Fruit fly (Drosophila melanogaster) whole organism, embryonic: ENCODE results near the gene NdufA3.

Source experiments
- B-H1 ChIP-seq: fragments of 200-800 bp; sonication (Bioruptor generic); IDR thresholded peaks from 3 replicates; pipeline ENCODE4 v1.3.6; 2022; ENCODE audit warnings: missing biosample characterization, missing genetic modification characterization
- B-H2 ChIP-seq: fragments of 200-800 bp; sonication (Bioruptor generic); optimal IDR thresholded peaks from 2 replicates; lab custom pipeline; 2018; ENCODE audit warnings: missing biosample characterization, mild to moderate bottlenecking, missing genetic modification characterization
- CG11560 ChIP-seq: fragments of 200-800 bp; sonication (Bioruptor generic); IDR thresholded peaks from 3 replicates; pipeline ENCODE4 v1.3.6; 2022; ENCODE audit warnings: missing biosample characterization, missing genetic modification characterization
- CG11696 ChIP-seq: fragments of 200-800 bp; sonication (Bioruptor generic); IDR thresholded peaks from 2 replicates; pipeline ENCODE4 v1.3.6; 2022; ENCODE audit warnings: missing biosample characterization, missing genetic modification characterization
- CG12391 ChIP-seq: fragments of 200-800 bp; sonication (Bioruptor generic); optimal IDR thresholded peaks from 3 replicates; lab custom pipeline; 2018; ENCODE audit warnings: missing biosample characterization, mild to moderate bottlenecking, missing genetic modification characterization, moderate library complexity
- CG13287 ChIP-seq: fragments of 200-800 bp; sonication (Bioruptor generic); IDR thresholded peaks from 2 replicates; pipeline ENCODE4 v1.3.6; 2022; ENCODE audit warnings: missing biosample characterization, missing genetic modification characterization; ENCODE audit not compliant: partially characterized antibody
- CG13894 ChIP-seq: fragments of 200-800 bp; sonication (Bioruptor generic); optimal IDR thresholded peaks from 3 replicates; lab custom pipeline; 2018; ENCODE audit warnings: missing biosample characterization, mild to moderate bottlenecking, missing genetic modification characterization, moderate library complexity
- CG14441 ChIP-seq: fragments of 200-800 bp; sonication (Bioruptor generic); IDR thresholded peaks from 2 replicates; pipeline ENCODE4 v1.3.6; 2022; ENCODE audit warnings: missing biosample characterization, missing genetic modification characterization
- CG1603 ChIP-seq: fragments of 200-800 bp; sonication (Bioruptor generic); optimal IDR thresholded peaks from 2 replicates; lab custom pipeline; 2019; ENCODE audit warnings: missing biosample characterization, mild to moderate bottlenecking, missing genetic modification characterization, moderate library complexity
- CG1647 ChIP-seq: fragments of 200-800 bp; sonication (Bioruptor generic); optimal IDR thresholded peaks from 3 replicates; lab custom pipeline; 2016; ENCODE audit warnings: missing biosample characterization, missing genetic modification characterization
- CG17568 ChIP-seq: fragments of 200-800 bp; sonication (Bioruptor generic); optimal IDR thresholded peaks from 2 replicates; lab custom pipeline; 2018; ENCODE audit warnings: missing biosample characterization, mild to moderate bottlenecking, missing genetic modification characterization, moderate library complexity
- CG17612 ChIP-seq: fragments of 200-800 bp; sonication (Bioruptor generic); IDR thresholded peaks from 2 replicates; pipeline ENCODE4 v1.3.6; 2022; ENCODE audit warnings: missing biosample characterization, missing genetic modification characterization
- CG2129 ChIP-seq: fragments of 200-800 bp; sonication (Bioruptor generic); IDR thresholded peaks from 2 replicates; pipeline ENCODE4 v1.3.6; 2022; ENCODE audit warnings: missing biosample characterization, missing genetic modification characterization; ENCODE audit not compliant: partially characterized antibody
- CG2889 ChIP-seq: fragments of 200-800 bp; sonication (Bioruptor generic); IDR thresholded peaks from 3 replicates; pipeline ENCODE4 v1.3.6; 2022; ENCODE audit warnings: missing biosample characterization, missing genetic modification characterization
- CG30403 ChIP-seq: fragments of 200-800 bp; sonication (Bioruptor generic); optimal IDR thresholded peaks from 3 replicates; lab custom pipeline; 2016; ENCODE audit warnings: missing biosample characterization, missing genetic modification characterization
- CG32772 ChIP-seq: fragments of 200-800 bp; sonication (Bioruptor generic); IDR thresholded peaks from 2 replicates; pipeline ENCODE4 v1.3.6; 2022; ENCODE audit warnings: missing biosample characterization, missing genetic modification characterization
- CG3847 ChIP-seq: fragments of 200-800 bp; sonication (Bioruptor generic); IDR thresholded peaks from 2 replicates; pipeline ENCODE4 v1.3.6; 2022; ENCODE audit warnings: missing biosample characterization, missing genetic modification characterization
- CG4730 ChIP-seq: fragments of 200-800 bp; sonication (Bioruptor generic); IDR thresholded peaks from 2 replicates; pipeline ENCODE4 v1.3.6; 2022; ENCODE audit warnings: missing biosample characterization, missing genetic modification characterization
- CG6683 ChIP-seq: fragments of 200-800 bp; sonication (Bioruptor generic); optimal IDR thresholded peaks from 2 replicates; lab custom pipeline; 2017; ENCODE audit warnings: missing biosample characterization, mild to moderate bottlenecking, missing genetic modification characterization, missing genetic modification reagents
- CG9876 ChIP-seq: fragments of 200-800 bp; sonication (Bioruptor generic); optimal IDR thresholded peaks from 2 replicates; lab custom pipeline; 2016; ENCODE audit warnings: missing biosample characterization, missing genetic modification characterization
- Dref ChIP-seq: fragments of 200-800 bp; sonication (Bioruptor generic); IDR thresholded peaks from 2 replicates; pipeline ENCODE4 v1.3.6; 2022; ENCODE audit warnings: missing biosample characterization, missing genetic modification characterization
- E2f2 ChIP-seq: fragments of 200-800 bp; sonication (Bioruptor generic); IDR thresholded peaks from 2 replicates; pipeline ENCODE4 v1.3.6; 2022; ENCODE audit warnings: missing biosample characterization, missing genetic modification characterization
- Fer2 ChIP-seq: fragments of 200-800 bp; sonication (Bioruptor generic); optimal IDR thresholded peaks from 2 replicates; lab custom pipeline; 2018; ENCODE audit warnings: missing biosample characterization, mild to moderate bottlenecking, missing genetic modification characterization, moderate library complexity
- Gsc ChIP-seq: fragments of 200-800 bp; sonication (Bioruptor generic); IDR thresholded peaks from 2 replicates; pipeline ENCODE4 v1.3.6; 2022; ENCODE audit warnings: missing biosample characterization, missing genetic modification characterization
- Hmr ChIP-seq: fragments of 200-800 bp; sonication (Bioruptor generic); optimal IDR thresholded peaks from 3 replicates; lab custom pipeline; 2017; ENCODE audit warnings: mild to moderate bottlenecking, missing biosample characterization, missing genetic modification reagents, missing genetic modification characterization
- Hr78 ChIP-seq, 2 experiments: fragments of 200-800 bp in 1 of 2; fragments of >200 bp in 1 of 2; sonication (Bioruptor generic) in 1 of 2; optimal IDR thresholded peaks; 2 replicates each; lab custom pipeline; 2017 to 2019; ENCODE audit warnings: missing biosample characterization in 2 of 2, missing genetic modification characterization in 2 of 2, mild to moderate bottlenecking in 1 of 2, moderate library complexity in 1 of 2
- Jarid2 ChIP-seq: fragments of 200-800 bp; sonication (Bioruptor generic); optimal IDR thresholded peaks from 3 replicates; lab custom pipeline; 2017; ENCODE audit warnings: mild to moderate bottlenecking, missing biosample characterization, missing genetic modification reagents, missing genetic modification characterization
- NFAT ChIP-seq: fragments of 200-800 bp; sonication (Bioruptor generic); IDR thresholded peaks from 2 replicates; pipeline ENCODE4 v1.3.6; 2022; ENCODE audit warnings: missing biosample characterization, missing genetic modification characterization
- Pdp1 ChIP-seq, 2 experiments: fragments of 200-800 bp; sonication (Bioruptor generic); optimal IDR thresholded peaks; 3 replicates each; lab custom pipeline; 2016; ENCODE audit warnings: missing biosample characterization in 2 of 2, missing genetic modification characterization in 2 of 2, mild to moderate bottlenecking in 1 of 2, moderate library complexity in 1 of 2
- Xrp1 ChIP-seq: fragments of 200-800 bp; sonication (Bioruptor generic); IDR thresholded peaks from 2 replicates; pipeline ENCODE4 v1.3.6; 2022; ENCODE audit warnings: missing biosample characterization, missing genetic modification characterization
- cad ChIP-seq: fragments of >200 bp; optimal IDR thresholded peaks from 2 replicates; lab custom pipeline; 2017; ENCODE audit warnings: missing biosample characterization, missing genetic modification characterization
- ci ChIP-seq: fragments of 200-800 bp; sonication (Bioruptor generic); IDR thresholded peaks from 3 replicates; pipeline ENCODE4 v1.3.6; 2022; ENCODE audit warnings: missing biosample characterization, missing genetic modification characterization
- ems ChIP-seq: fragments of 200-800 bp; sonication (Bioruptor generic); optimal IDR thresholded peaks from 3 replicates; lab custom pipeline; 2016; ENCODE audit warnings: missing biosample characterization, missing genetic modification characterization
- gro ChIP-seq: fragments of 200-800 bp; sonication (Bioruptor generic); optimal IDR thresholded peaks from 2 replicates; lab custom pipeline; 2016; ENCODE audit warnings: missing biosample characterization, missing genetic modification characterization
- insv ChIP-seq, 2 experiments: fragments of 200-800 bp; sonication (Bioruptor generic); optimal IDR thresholded peaks; 3 replicates each; lab custom pipeline; 2016 to 2018; ENCODE audit warnings: missing biosample characterization in 2 of 2, missing genetic modification characterization in 2 of 2
- jigr1 ChIP-seq: fragments of 200-800 bp; sonication (Bioruptor generic); IDR thresholded peaks from 3 replicates; pipeline ENCODE4 v1.3.6; 2022; ENCODE audit warnings: missing biosample characterization, missing genetic modification characterization
- ken ChIP-seq: fragments of 200-800 bp; sonication (Bioruptor generic); IDR thresholded peaks from 3 replicates; pipeline ENCODE4 v1.3.6; 2022; ENCODE audit warnings: missing biosample characterization, missing genetic modification characterization
- klu ChIP-seq: fragments of 200-800 bp; sonication (Bioruptor generic); IDR thresholded peaks from 2 replicates; pipeline ENCODE4 v1.3.6; 2022; ENCODE audit warnings: missing biosample characterization, missing genetic modification characterization
- knrl ChIP-seq: fragments of 200-800 bp; sonication (Bioruptor generic); IDR thresholded peaks from 3 replicates; pipeline ENCODE4 v1.3.6; 2022; ENCODE audit warnings: missing biosample characterization, missing genetic modification characterization; ENCODE audit not compliant: partially characterized antibody
- mirr ChIP-seq: fragments of 200-800 bp; sonication (Bioruptor generic); optimal IDR thresholded peaks from 3 replicates; lab custom pipeline; 2018; ENCODE audit warnings: missing biosample characterization, mild to moderate bottlenecking, missing genetic modification characterization
- nerfin-2 ChIP-seq: fragments of 200-800 bp; sonication (Bioruptor generic); IDR thresholded peaks from 2 replicates; pipeline ENCODE4 v1.3.6; 2022; ENCODE audit warnings: missing biosample characterization, missing genetic modification characterization; ENCODE audit not compliant: partially characterized antibody
- phol ChIP-seq: fragments of 200-800 bp; sonication (Bioruptor generic); optimal IDR thresholded peaks from 3 replicates; lab custom pipeline; 2018; ENCODE audit warnings: missing biosample characterization, mild to moderate bottlenecking, missing genetic modification characterization, moderate library complexity
- psq ChIP-seq: fragments of 200-800 bp; sonication (Bioruptor generic); optimal IDR thresholded peaks from 2 replicates; lab custom pipeline; 2017; ENCODE audit warnings: missing biosample characterization, missing genetic modification characterization
- scrt ChIP-seq: fragments of 200-800 bp; sonication (Bioruptor generic); optimal IDR thresholded peaks from 2 replicates; lab custom pipeline; 2018; ENCODE audit warnings: missing biosample characterization, mild to moderate bottlenecking, missing genetic modification characterization, moderate library complexity
- ssp ChIP-seq: fragments of 200-800 bp; sonication (Bioruptor generic); IDR thresholded peaks from 2 replicates; pipeline ENCODE4 v1.3.6; 2022; ENCODE audit warnings: missing biosample characterization, missing genetic modification characterization
- sug ChIP-seq: fragments of 200-800 bp; optimal IDR thresholded peaks from 2 replicates; lab custom pipeline; 2019; ENCODE audit warnings: missing biosample characterization, mild to moderate bottlenecking, missing genetic modification characterization, moderate library complexity
- tll ChIP-seq, 2 experiments: fragments of 200-800 bp in 1 of 2; fragments of >200 bp in 1 of 2; sonication (Bioruptor generic) in 1 of 2; optimal IDR thresholded peaks; 2 replicates each; lab custom pipeline; 2017 to 2019; ENCODE audit warnings: missing biosample characterization in 2 of 2, missing genetic modification characterization in 2 of 2, mild to moderate bottlenecking in 1 of 2, moderate library complexity in 1 of 2
- wdn ChIP-seq: fragments of 200-800 bp; sonication (Bioruptor generic); IDR thresholded peaks from 2 replicates; pipeline ENCODE4 v1.3.6; 2022; ENCODE audit warnings: missing biosample characterization, missing genetic modification characterization
- z ChIP-seq: fragments of 200-800 bp; sonication (Bioruptor generic); IDR thresholded peaks from 3 replicates; pipeline ENCODE4 v1.3.6; 2022; ENCODE audit warnings: missing biosample characterization, missing genetic modification characterization
- zen2 ChIP-seq: fragments of 200-800 bp; sonication (Bioruptor generic); IDR thresholded peaks from 3 replicates; pipeline ENCODE4 v1.3.6; 2022; ENCODE audit warnings: missing biosample characterization, missing genetic modification characterization; ENCODE audit not compliant: partially characterized antibody

Gene NdufA3

DNA sequence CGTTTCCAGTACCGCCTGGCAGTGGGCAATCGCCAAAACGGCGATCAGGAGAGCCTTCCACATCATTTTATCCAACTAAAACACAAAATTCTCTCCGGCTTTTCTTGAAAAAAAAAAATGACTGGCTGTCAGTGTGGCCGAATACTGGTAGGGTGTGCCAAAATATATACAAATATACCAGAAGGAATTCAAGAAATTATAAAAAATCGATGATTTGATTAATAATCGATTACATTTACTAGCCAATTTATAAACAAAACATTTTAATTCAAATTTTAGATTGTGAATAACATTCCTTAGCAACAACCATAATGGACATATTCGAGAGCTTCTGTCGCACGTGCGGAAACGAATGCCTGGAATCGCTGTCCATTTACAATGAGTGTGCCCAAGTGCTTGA is 1.5 kb downstream of the NdufA3 start, which contains the start of the genes Ost48 and Dlip1 (continued):
- no peak for TF ChIP-seq CG14441 (GFP tag; lab: Robert Waterston, UW)
- no peak for TF ChIP-seq klu
- TF ChIP-seq nerfin-2, result no peak
- no peak for TF ChIP-seq CG1647
- no peak for TF ChIP-seq ems (GFP tag; lab: Kevin White, UChicago)
- TF ChIP-seq zen2, result no peak
- TF ChIP-seq CG13894 (tag; lab: Kevin White, UChicago), result no peak
- no peak for TF ChIP-seq ssp (GFP tag; lab: Robert Waterston, UW)
- no peak; the same call in 2 of the 3 replicates for TF ChIP-seq knrl (GFP tag; lab: Robert Waterston, UW)
- TF ChIP-seq phol (tag; lab: Kevin White, UChicago), result peak; percentile 36
- TF ChIP-seq CG17568, result peak; percentile 49
- no peak for TF ChIP-seq Gsc (GFP tag; lab: Robert Waterston, UW)
- TF ChIP-seq CG32772 (GFP tag; lab: Robert Waterston, UW), result peak; percentile 45; the same call in 1 of the 2 replicates
- peak; percentile 61; the same call in 1 of the 2 replicates for TF ChIP-seq CG13287 (GFP tag; lab: Robert Waterston, UW)
- no peak for TF ChIP-seq CG4730 (GFP tag; lab: Robert Waterston, UW)
- TF ChIP-seq Hr78 (GFP tag; optimal IDR thresholded peaks at IDR 0.05; lab: Kevin White, UChicago), result no peak
- TF ChIP-seq B-H2 (GFP tag; lab: Kevin White, UChicago), result no peak
- TF ChIP-seq ken (GFP tag; lab: Robert Waterston, UW), result no peak
- no peak for TF ChIP-seq z (GFP tag; lab: Robert Waterston, UW)
- TF ChIP-seq psq (GFP tag; lab: Kevin White, UChicago), result no peak
- no peak for TF ChIP-seq mirr (GFP tag; lab: Kevin White, UChicago)
- no peak for TF ChIP-seq CG17612 (GFP tag; lab: Robert Waterston, UW)
- no peak for TF ChIP-seq sug
- no peak for TF ChIP-seq jigr1 (GFP tag; lab: Robert Waterston, UW)
- TF ChIP-seq CG2129 (GFP tag; lab: Robert Waterston, UW), result no peak
- TF ChIP-seq Xrp1 (GFP tag; lab: Robert Waterston, UW), result no peak
- no peak for TF ChIP-seq CG30403 (GFP tag; lab: Kevin White, UChicago)
- no peak for TF ChIP-seq CG12391 (tag; lab: Kevin White, UChicago)

DNA sequence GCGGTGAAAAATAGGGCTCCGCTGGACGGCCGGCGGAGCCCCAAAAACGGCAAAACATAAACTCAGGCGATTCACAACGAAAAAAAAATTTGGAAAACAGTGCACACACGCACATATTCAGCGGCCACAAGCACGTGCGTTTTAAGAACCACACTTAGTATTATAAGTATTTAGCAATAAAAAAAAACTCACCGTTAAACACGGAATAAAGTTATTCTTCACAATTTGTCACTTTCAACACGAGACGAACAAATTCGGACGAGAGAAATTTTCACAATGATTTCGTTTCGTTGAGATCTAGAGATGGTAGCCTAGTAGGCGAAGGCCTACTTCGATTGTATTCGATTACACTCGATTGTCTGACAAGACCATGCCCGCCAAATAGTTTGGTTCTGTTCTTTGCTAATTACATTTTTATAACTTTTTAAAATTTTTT is 3.4 kb downstream of the NdufA3 start, which contains the start of gene His3.3B:
His3.3B (minus strand) TSS at position 282 of the 436 bp plus-strand sequence.
- TF ChIP-seq E2f2 (GFP tag; lab: Robert Waterston, UW) (peak; percentile 90), scrt (peak; percentile 21), NFAT (GFP tag; lab: Robert Waterston, UW) (peak; percentile 28; the same call in 1 of the 2 replicates), Pdp1 (GFP tag; optimal IDR thresholded peaks at IDR 0.05; lab: Kevin White, UChicago) (no peak), Jarid2 (GFP tag; lab: Kevin White, UChicago) (peak; percentile 48), insv (GFP tag; optimal IDR thresholded peaks at IDR 0.05; lab: Kevin White, UChicago) (peak in 1 of 2 experiments; percentile 34), Dref (peak; percentile 91), CG9876 (GFP tag; lab: Kevin White, UChicago) (no peak), Fer2 (tag; lab: Kevin White, UChicago) (no peak), CG3847 (GFP tag; lab: Robert Waterston, UW) (0 out of 2 replicates have a peak, but pooled peaks have one; percentile 14), gro (GFP tag; lab: Kevin White, UChicago) (peak; percentile 25), CG6683 (GFP tag; lab: Kevin White, UChicago) (no peak), ci (GFP tag; lab: Robert Waterston, UW) (peak; percentile 58; the same call in 1 of the 3 replicates), Hmr (no peak), B-H1 (GFP tag; lab: Robert Waterston, UW) (no peak), CG12391 (tag; lab: Kevin White, UChicago) (no peak), CG11560 (tag; lab: Robert Waterston, UW) (peak; percentile 99), tll (GFP tag; optimal IDR thresholded peaks at IDR 0.05; lab: Kevin White, UChicago) (no peak), wdn (GFP tag; lab: Robert Waterston, UW) (no peak), CG2889 (GFP tag; lab: Robert Waterston, UW) (no peak), cad (GFP tag; lab: Kevin White, UChicago) (no peak), CG1603 (peak; percentile 44), CG11696 (GFP tag; lab: Robert Waterston, UW) (no peak)
